Worm (Caenorhabditis elegans): ENCODE data around the gene C42C1.8.

ce11 chrIV:12265877-12266276, 25.0 kb upstream of the C42C1.8 start:
- TF ChIP-seq nhr-2 (tag; optimal IDR thresholded peaks at IDR 0.05) = no peak
- TF ChIP-seq drap-1 (GFP tag; optimal IDR thresholded peaks at IDR 0.05) = no peak
- TF ChIP-seq nhr-28 (tag; optimal IDR thresholded peaks at IDR 0.05) = no peak
- TF ChIP-seq mab-5 (tag; optimal IDR thresholded peaks at IDR 0.05) = no peak
- no peak for TF ChIP-seq unc-120 (tag; optimal IDR thresholded peaks at IDR 0.05; ENCODE audit: poor library complexity, severe bottlenecking)
- no peak for TF ChIP-seq unc-62 (GFP tag; optimal IDR thresholded peaks at IDR 0.05)
- TF ChIP-seq nhr-12 (tag; optimal IDR thresholded peaks at IDR 0.05) = no peak
